Fruit fly (Drosophila melanogaster) whole organism, embryonic: ENCODE data around the gene miple1.
A peak's percentile ranks its signal among the peaks of the same experiment; 100 is the strongest.

Source experiments
- Atf-2 ChIP-seq: fragments of 200-800 bp; sonication (Bioruptor generic); optimal IDR thresholded peaks from 2 replicates; lab custom pipeline; 2016; ENCODE audit warnings: missing biosample characterization, missing genetic modification characterization
- CG10147 ChIP-seq: fragments of 200-800 bp; sonication (Bioruptor generic); optimal IDR thresholded peaks from 2 replicates; lab custom pipeline; 2019; ENCODE audit warnings: missing biosample characterization, mild to moderate bottlenecking, missing genetic modification characterization, moderate library complexity
- CG11085 ChIP-seq: fragments of 200-800 bp; sonication (Bioruptor generic); IDR thresholded peaks from 2 replicates; pipeline ENCODE4 v1.3.6; 2022; ENCODE audit warnings: missing biosample characterization, missing genetic modification characterization
- CG11093 ChIP-seq: fragments of 200-800 bp; sonication (Bioruptor generic); IDR thresholded peaks from 3 replicates; pipeline ENCODE4 v1.3.6; 2022; ENCODE audit warnings: missing biosample characterization, missing genetic modification characterization
- CG11456 ChIP-seq: fragments of 200-800 bp; sonication (Bioruptor generic); IDR thresholded peaks from 3 replicates; pipeline ENCODE4 v1.3.6; 2022; ENCODE audit warnings: missing biosample characterization, missing genetic modification characterization
- CG11696 ChIP-seq: fragments of 200-800 bp; sonication (Bioruptor generic); IDR thresholded peaks from 2 replicates; pipeline ENCODE4 v1.3.6; 2022; ENCODE audit warnings: missing biosample characterization, missing genetic modification characterization
- CG13123 ChIP-seq: fragments of 200-800 bp; sonication (Bioruptor generic); optimal IDR thresholded peaks from 2 replicates; lab custom pipeline; 2016; ENCODE audit warnings: missing biosample characterization, missing genetic modification characterization
- CG13287 ChIP-seq: fragments of 200-800 bp; sonication (Bioruptor generic); IDR thresholded peaks from 2 replicates; pipeline ENCODE4 v1.3.6; 2022; ENCODE audit warnings: missing biosample characterization, missing genetic modification characterization; ENCODE audit not compliant: partially characterized antibody
- CG14860 ChIP-seq: fragments of 200-800 bp; sonication (Bioruptor generic); IDR thresholded peaks from 3 replicates; pipeline ENCODE4 v1.3.6; 2022; ENCODE audit warnings: missing biosample characterization, missing genetic modification characterization; ENCODE audit not compliant: partially characterized antibody
- CG14965 ChIP-seq: fragments of 200-800 bp; sonication (Bioruptor generic); optimal IDR thresholded peaks from 2 replicates; lab custom pipeline; 2016; ENCODE audit warnings: missing biosample characterization, missing genetic modification characterization, borderline replicate concordance
- CG1602 ChIP-seq: fragments of 200-800 bp; sonication (Bioruptor generic); optimal IDR thresholded peaks from 3 replicates; lab custom pipeline; 2016; ENCODE audit warnings: missing biosample characterization, missing genetic modification characterization
- CG16815 ChIP-seq: fragments of 200-800 bp; sonication (Bioruptor generic); optimal IDR thresholded peaks from 3 replicates; lab custom pipeline; 2017; ENCODE audit warnings: missing biosample characterization, mild to moderate bottlenecking, missing genetic modification characterization
- CG1792 ChIP-seq: fragments of 200-800 bp; sonication (Bioruptor generic); optimal IDR thresholded peaks from 2 replicates; lab custom pipeline; 2016; ENCODE audit warnings: missing biosample characterization, missing genetic modification characterization
- CG33557 ChIP-seq: fragments of 200-800 bp; sonication (Bioruptor generic); optimal IDR thresholded peaks from 2 replicates; lab custom pipeline; 2019; ENCODE audit warnings: missing biosample characterization, mild to moderate bottlenecking, missing genetic modification characterization, moderate library complexity
- CG34422 ChIP-seq: fragments of 200-800 bp; sonication (Bioruptor generic); IDR thresholded peaks from 3 replicates; pipeline ENCODE4 v1.3.6; 2022; ENCODE audit warnings: missing biosample characterization, missing genetic modification characterization
- CG4854 ChIP-seq: fragments of 200-800 bp; sonication (Bioruptor generic); optimal IDR thresholded peaks from 2 replicates; lab custom pipeline; 2016; ENCODE audit warnings: missing biosample characterization, missing genetic modification characterization, inconsistent platforms
- CG6854 ChIP-seq: fragments of 200-800 bp; sonication (Bioruptor generic); optimal IDR thresholded peaks from 3 replicates; lab custom pipeline; 2017; ENCODE audit warnings: missing biosample characterization, mild to moderate bottlenecking, missing genetic modification characterization
- CG7556 ChIP-seq: fragments of 200-800 bp; sonication (Bioruptor generic); optimal IDR thresholded peaks from 2 replicates; lab custom pipeline; 2017; ENCODE audit warnings: missing biosample characterization, mild to moderate bottlenecking, missing genetic modification characterization
- CG9797 ChIP-seq: fragments of 200-800 bp; sonication (Bioruptor generic); optimal IDR thresholded peaks from 3 replicates; lab custom pipeline; 2018; ENCODE audit warnings: missing biosample characterization, mild to moderate bottlenecking, missing genetic modification characterization
- Dip3 ChIP-seq: fragments of 200-800 bp; sonication (Bioruptor generic); optimal IDR thresholded peaks from 3 replicates; lab custom pipeline; 2016; ENCODE audit warnings: missing biosample characterization, missing genetic modification characterization
- Fer1 ChIP-seq: fragments of 200-800 bp; sonication (Bioruptor generic); optimal IDR thresholded peaks from 2 replicates; lab custom pipeline; 2017; ENCODE audit warnings: missing biosample characterization, mild to moderate bottlenecking, missing genetic modification characterization
- Hey ChIP-seq: fragments of 200-800 bp; sonication (Bioruptor generic); optimal IDR thresholded peaks from 3 replicates; lab custom pipeline; 2018; ENCODE audit warnings: missing biosample characterization, mild to moderate bottlenecking, missing genetic modification characterization
- HmgZ ChIP-seq: fragments of 200-800 bp; sonication (Bioruptor generic); optimal IDR thresholded peaks from 2 replicates; lab custom pipeline; 2018; ENCODE audit warnings: missing biosample characterization, mild to moderate bottlenecking, missing genetic modification characterization
- NK7.1 ChIP-seq: fragments of 200-800 bp; sonication (Bioruptor generic); optimal IDR thresholded peaks from 3 replicates; lab custom pipeline; 2016; ENCODE audit warnings: missing biosample characterization, missing genetic modification characterization
- Ravus ChIP-seq: fragments of 200-800 bp; sonication (Bioruptor generic); IDR thresholded peaks from 2 replicates; pipeline ENCODE4 v1.3.6; 2022; ENCODE audit warnings: missing biosample characterization, missing genetic modification characterization
- Rx ChIP-seq: fragments of 200-800 bp; sonication (Bioruptor generic); IDR thresholded peaks from 2 replicates; pipeline ENCODE4 v1.3.6; 2022; ENCODE audit warnings: missing biosample characterization, missing genetic modification characterization
- Sox102F ChIP-seq: fragments of 200-800 bp; sonication (Bioruptor generic); optimal IDR thresholded peaks from 2 replicates; lab custom pipeline; 2018; ENCODE audit warnings: missing biosample characterization, mild to moderate bottlenecking, missing genetic modification characterization, moderate library complexity
- bowl ChIP-seq: fragments of 200-800 bp; sonication (Bioruptor generic); IDR thresholded peaks from 2 replicates; pipeline ENCODE4 v1.3.6; 2022; ENCODE audit warnings: missing biosample characterization, missing genetic modification characterization
- cato ChIP-seq: fragments of 200-800 bp; sonication (Bioruptor generic); optimal IDR thresholded peaks from 2 replicates; lab custom pipeline; 2016; ENCODE audit warnings: missing biosample characterization, missing genetic modification characterization, borderline replicate concordance
- crp ChIP-seq, 2 experiments: fragments of 200-800 bp; sonication (Bioruptor generic); optimal IDR thresholded peaks; 2 replicates in 1 of 2; 3 replicates in 1 of 2; lab custom pipeline; 2017; ENCODE audit warnings: missing biosample characterization in 2 of 2, missing genetic modification characterization in 2 of 2, mild to moderate bottlenecking in 1 of 2, moderate library complexity in 1 of 2
- dati ChIP-seq: fragments of 200-800 bp; sonication (Bioruptor generic); IDR thresholded peaks from 2 replicates; pipeline ENCODE4 v1.3.6; 2022; ENCODE audit warnings: missing biosample characterization, missing genetic modification characterization
- dimm ChIP-seq: fragments of 200-800 bp; sonication (Bioruptor generic); IDR thresholded peaks from 2 replicates; pipeline ENCODE4 v1.3.6; 2022; ENCODE audit warnings: missing biosample characterization, missing genetic modification characterization
- disco-r ChIP-seq: fragments of 200-800 bp; sonication (Bioruptor generic); optimal IDR thresholded peaks from 2 replicates; lab custom pipeline; 2016; ENCODE audit warnings: missing biosample characterization, missing genetic modification characterization
- esg ChIP-seq: fragments of 200-800 bp; sonication (Bioruptor generic); conservative IDR thresholded peaks from 2 replicates; pipeline ENCODE4 v1.3.6; 2022; ENCODE audit warnings: missing biosample characterization, missing genetic modification characterization
- gcm2 ChIP-seq: fragments of 200-800 bp; sonication (Bioruptor generic); optimal IDR thresholded peaks from 2 replicates; lab custom pipeline; 2016; ENCODE audit warnings: missing biosample characterization, missing genetic modification characterization
- grau ChIP-seq: fragments of 200-800 bp; optimal IDR thresholded peaks from 3 replicates; lab custom pipeline; 2019; ENCODE audit warnings: missing biosample characterization, mild to moderate bottlenecking, missing genetic modification characterization, moderate library complexity
- jumu ChIP-seq: fragments of 200-800 bp; sonication (Bioruptor generic); optimal IDR thresholded peaks from 3 replicates; lab custom pipeline; 2016; ENCODE audit warnings: missing biosample characterization, missing genetic modification characterization
- kah ChIP-seq: fragments of 200-800 bp; sonication (Bioruptor generic); optimal IDR thresholded peaks from 2 replicates; lab custom pipeline; 2018; ENCODE audit warnings: missing biosample characterization, mild to moderate bottlenecking, missing genetic modification characterization
- lab ChIP-seq: fragments of 200-800 bp; sonication (Bioruptor generic); optimal IDR thresholded peaks from 3 replicates; lab custom pipeline; 2017; ENCODE audit warnings: missing biosample characterization, missing genetic modification characterization, mild to moderate bottlenecking, moderate library complexity, missing genetic modification reagents
- lola ChIP-seq, 3 experiments: fragments of >200 bp in 2 of 3; fragments of 200-800 bp in 1 of 3; sonication (Bioruptor generic) in 1 of 3; optimal IDR thresholded peaks; 2 replicates each; lab custom pipeline; 2017 to 2019; ENCODE audit warnings: missing biosample characterization in 3 of 3, missing genetic modification characterization in 3 of 3, mild to moderate bottlenecking in 1 of 3, moderate library complexity in 1 of 3
- phol ChIP-seq: fragments of 200-800 bp; sonication (Bioruptor generic); optimal IDR thresholded peaks from 3 replicates; lab custom pipeline; 2018; ENCODE audit warnings: missing biosample characterization, mild to moderate bottlenecking, missing genetic modification characterization, moderate library complexity
- salm ChIP-seq: fragments of 200-800 bp; sonication (Bioruptor generic); optimal IDR thresholded peaks from 2 replicates; lab custom pipeline; 2018; ENCODE audit warnings: missing biosample characterization, mild to moderate bottlenecking, missing genetic modification characterization
- sc ChIP-seq, 3 experiments: fragments of >200 bp in 2 of 3; fragments of 200-800 bp in 1 of 3; sonication (Bioruptor generic) in 1 of 3; optimal IDR thresholded peaks; 2 replicates in 2 of 3; 3 replicates in 1 of 3; lab custom pipeline; 2017; ENCODE audit warnings: mild to moderate bottlenecking in 1 of 3, missing biosample characterization in 1 of 3, missing genetic modification characterization in 1 of 3, missing genetic modification reagents in 1 of 3
- so ChIP-seq: fragments of 200-800 bp; sonication (Bioruptor generic); IDR thresholded peaks from 3 replicates; pipeline ENCODE4 v1.3.6; 2022; ENCODE audit warnings: missing biosample characterization, missing genetic modification characterization
- tin ChIP-seq: fragments of 200-800 bp; sonication (Bioruptor generic); optimal IDR thresholded peaks from 3 replicates; lab custom pipeline; 2016; ENCODE audit warnings: missing biosample characterization, missing genetic modification characterization
- wek ChIP-seq: fragments of 200-800 bp; sonication (Bioruptor generic); optimal IDR thresholded peaks from 3 replicates; lab custom pipeline; 2018; ENCODE audit warnings: missing biosample characterization, mild to moderate bottlenecking, missing genetic modification characterization, moderate library complexity
- zfh1 ChIP-seq: fragments of 200-800 bp; sonication (Bioruptor generic); IDR thresholded peaks from 3 replicates; pipeline ENCODE4 v1.3.6; 2022; ENCODE audit warnings: missing biosample characterization, missing genetic modification characterization

Gene miple1

DNA sequence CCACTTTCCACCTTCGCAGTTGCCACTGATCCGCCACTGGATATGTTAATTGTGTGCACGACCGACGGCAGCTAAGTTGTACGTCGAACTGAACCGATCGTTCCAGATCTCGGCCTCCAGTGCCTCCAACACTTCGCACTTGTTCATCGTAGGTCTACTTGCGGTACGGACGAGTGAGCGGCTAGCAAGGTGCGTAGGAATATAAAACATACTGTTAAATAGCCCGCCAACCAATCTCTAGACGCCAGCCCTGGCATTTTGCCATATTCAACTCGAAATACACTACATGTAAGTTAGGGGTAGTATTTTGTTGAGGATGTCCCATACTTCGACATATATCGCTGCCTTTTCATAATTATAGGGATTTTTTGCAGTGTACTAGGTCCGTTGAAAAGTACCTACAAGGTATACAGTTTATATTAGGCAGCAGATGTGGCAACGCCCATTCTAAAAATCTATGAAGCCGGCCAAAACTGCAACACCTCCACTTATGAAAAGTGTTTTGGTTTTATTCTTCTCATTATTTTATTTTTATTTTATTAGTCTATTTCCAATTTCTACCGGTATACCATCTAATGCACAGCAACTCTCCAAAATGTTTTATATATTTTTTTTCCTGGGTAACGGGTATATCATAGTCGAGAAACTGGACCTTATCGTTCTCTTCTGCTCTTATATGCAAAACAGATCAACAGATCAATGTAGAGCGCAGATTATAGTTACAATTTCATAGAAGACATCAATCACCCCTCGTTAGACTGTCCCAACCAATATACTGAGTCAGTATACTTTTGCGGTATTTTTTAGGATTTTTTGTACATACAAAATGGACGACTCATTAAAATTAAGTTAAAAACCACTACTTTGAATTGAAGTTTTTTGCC, 43.8 kb upstream of the miple1 start, which contains the start of the genes pyx and CG33229 (continued):
- TF ChIP-seq wek (GFP tag; lab: Kevin White, UChicago) (peak; percentile 98), crp (GFP tag; optimal IDR thresholded peaks at IDR 0.05; lab: Kevin White, UChicago) (peak in 1 of 2 experiments; percentile 30), CG7556 (GFP tag; lab: Kevin White, UChicago) (peak; percentile 76), CG14965 (GFP tag; lab: Kevin White, UChicago) (no peak), CG4854 (GFP tag; lab: Kevin White, UChicago) (peak; percentile 80), CG6854 (GFP tag; lab: Kevin White, UChicago) (peak; percentile 19), HmgZ (tag; lab: Kevin White, UChicago) (peak; percentile 56), Sox102F (GFP tag; lab: Kevin White, UChicago) (peak; percentile 78), kah (GFP tag; lab: Kevin White, UChicago) (peak; percentile 39), salm (tag; lab: Kevin White, UChicago) (peak; percentile 28), dati (GFP tag; lab: Robert Waterston, UW) (no peak), bowl (GFP tag; lab: Robert Waterston, UW) (0 out of 2 replicates have a peak, but pooled peaks have one; percentile 21), jumu (GFP tag; lab: Kevin White, UChicago) (peak; percentile 70), CG13287 (GFP tag; lab: Robert Waterston, UW) (peak; percentile 28; the same call in 1 of the 2 replicates), tin (peak; percentile 87), gcm2 (peak; percentile 74), CG11696 (GFP tag; lab: Robert Waterston, UW) (peak; percentile 71), esg (GFP tag; lab: Robert Waterston, UW) (peak; percentile 77; the same call in 1 of the 2 replicates), lab (GFP tag; lab: Kevin White, UChicago) (peak; percentile 84), CG1792 (GFP tag; lab: Kevin White, UChicago) (peak; percentile 66), CG16815 (GFP tag; lab: Kevin White, UChicago) (peak; percentile 86), zfh1 (peak; percentile 67), Hey (tag; lab: Kevin White, UChicago) (peak; percentile 44), CG1602 (GFP tag; lab: Kevin White, UChicago) (peak; percentile 86), Fer1 (GFP tag; lab: Kevin White, UChicago) (peak; percentile 55), CG13123 (GFP tag; lab: Kevin White, UChicago) (peak; percentile 79), grau (peak; percentile 89), CG14860 (GFP tag; lab: Robert Waterston, UW) (no peak), lola (GFP tag; optimal IDR thresholded peaks at IDR 0.05; lab: Kevin White, UChicago) (peak in 1 of 3 experiments; percentile 80), CG11456 (GFP tag; lab: Robert Waterston, UW) (peak; percentile 92), NK7.1 (peak; percentile 45), Dip3 (peak; percentile 87), CG34422 (GFP tag; lab: Robert Waterston, UW) (peak; percentile 88), CG11085 (peak; percentile 72), Ravus (GFP tag; lab: Robert Waterston, UW) (peak; percentile 20), CG11093 (peak; percentile 75), dimm (GFP tag; lab: Robert Waterston, UW) (peak; percentile 38; the same call in 1 of the 2 replicates), phol (tag; lab: Kevin White, UChicago) (peak; percentile 90), cato (peak; percentile 76), CG9797 (GFP tag; lab: Kevin White, UChicago) (peak; percentile 20), CG33557 (GFP tag; lab: Kevin White, UChicago) (peak; percentile 41), Rx (GFP tag; lab: Robert Waterston, UW) (peak; percentile 56), so (GFP tag; lab: Robert Waterston, UW) (peak; percentile 60; the same call in 1 of the 3 replicates), disco-r (GFP tag; lab: Kevin White, UChicago) (peak; percentile 75), sc (optimal IDR thresholded peaks at IDR 0.05; lab: Kevin White, UChicago) (no peak), sc (GFP tag; optimal IDR thresholded peaks at IDR 0.05; lab: Kevin White, UChicago) (peak; percentile 75), CG10147 (GFP tag; lab: Kevin White, UChicago) (peak; percentile 92), Atf-2 (GFP tag; lab: Kevin White, UChicago) (peak; percentile 78)
